Worm (Caenorhabditis elegans) whole organism, young adult: Measurements from ENCODE around the gene B0280.9.
A peak's percentile ranks its signal among the peaks of the same experiment; 100 is the strongest.

Experiments
- B0019.2 ChIP-seq: fragments of 200-800 bp; sonication (Bioruptor generic); conservative IDR thresholded peaks from 2 replicates; pipeline ENCODE4 v1.3.6; 2022; ENCODE audit warnings: missing genetic modification reagents, missing genetic modification characterization, missing compliant biosample characterization
- F33H1.4 ChIP-seq: fragments of 200-800 bp; sonication (Bioruptor generic); IDR thresholded peaks from 2 replicates; pipeline ENCODE4 v1.3.6; 2022; ENCODE audit warnings: missing genetic modification reagents, missing genetic modification characterization, missing compliant biosample characterization
- F37B4.10 ChIP-seq: fragments of 200-800 bp; sonication (Bioruptor generic); IDR thresholded peaks from 2 replicates; pipeline ENCODE4 v1.3.6; 2022; ENCODE audit warnings: missing genetic modification characterization, missing compliant biosample characterization
- F39B2.1 ChIP-seq: fragments of 200-800 bp; sonication (Bioruptor generic); IDR thresholded peaks from 2 replicates; pipeline ENCODE4 v1.3.6; 2022; ENCODE audit warnings: missing genetic modification reagents, missing genetic modification characterization, missing compliant biosample characterization
- F52B5.7 ChIP-seq: sonication (generic microtip); optimal IDR thresholded peaks from 2 replicates; lab custom pipeline; 2016; ENCODE audit warnings: mild to moderate bottlenecking, missing genetic modification characterization, missing compliant biosample characterization
- F55B11.4 ChIP-seq: sonication (generic microtip); optimal IDR thresholded peaks from 2 replicates; lab custom pipeline; 2016; ENCODE audit warnings: missing compliant biosample characterization, missing genetic modification characterization, borderline replicate concordance; ENCODE audit not compliant: insufficient read depth
- F57C9.4 ChIP-seq: sonication (generic microtip); optimal IDR thresholded peaks from 2 replicates; lab custom pipeline; 2017; ENCODE audit warnings: mild to moderate bottlenecking, missing genetic modification characterization, missing compliant biosample characterization
- Y53F4B.3 ChIP-seq: fragments of 200-800 bp; sonication (Bioruptor generic); IDR thresholded peaks from 2 replicates; pipeline ENCODE4 v1.3.6; 2022; ENCODE audit warnings: missing genetic modification reagents, missing genetic modification characterization, missing compliant biosample characterization
- Y53G8AR.9 ChIP-seq: fragments of 200-800 bp; sonication (Bioruptor generic); conservative IDR thresholded peaks from 2 replicates; pipeline ENCODE4 v1.3.6; 2022; ENCODE audit warnings: missing genetic modification reagents, missing genetic modification characterization, missing compliant biosample characterization
- Y56A3A.18 ChIP-seq: fragments of 200-800 bp; sonication (Bioruptor generic); IDR thresholded peaks from 2 replicates; pipeline ENCODE4 v1.3.6; 2022; ENCODE audit warnings: missing genetic modification reagents, missing genetic modification characterization, missing compliant biosample characterization
- Y67H2A.10 ChIP-seq: fragments of 200-800 bp; sonication (Bioruptor generic); conservative IDR thresholded peaks from 2 replicates; pipeline ENCODE4 v1.3.6; 2022; ENCODE audit warnings: missing genetic modification reagents, missing genetic modification characterization, missing compliant biosample characterization
- akir-1 ChIP-seq: fragments of 200-800 bp; sonication (Bioruptor generic); optimal IDR thresholded peaks from 2 replicates; lab custom pipeline; 2018; ENCODE audit warnings: mild to moderate bottlenecking, missing genetic modification characterization, moderate library complexity, missing compliant biosample characterization
- attf-5 ChIP-seq: fragments of 200-800 bp; sonication (Bioruptor generic); optimal IDR thresholded peaks from 2 replicates; lab custom pipeline; 2018; ENCODE audit warnings: mild to moderate bottlenecking, missing genetic modification characterization, missing compliant biosample characterization
- bed-2 ChIP-seq: fragments of 200-800 bp; sonication (Bioruptor generic); IDR thresholded peaks from 2 replicates; pipeline ENCODE4 v1.3.6; 2022; ENCODE audit warnings: missing genetic modification reagents, missing genetic modification characterization, missing compliant biosample characterization
- ccch-3 ChIP-seq: fragments of 200-800 bp; sonication (Bioruptor generic); optimal IDR thresholded peaks from 2 replicates; lab custom pipeline; 2018; ENCODE audit warnings: mild to moderate bottlenecking, missing genetic modification characterization, missing compliant biosample characterization
- ceh-100 ChIP-seq: fragments of 200-800 bp; sonication (Bioruptor generic); IDR thresholded peaks from 2 replicates; pipeline ENCODE4 v1.3.6; 2022; ENCODE audit warnings: missing genetic modification reagents, missing genetic modification characterization, missing compliant biosample characterization
- ceh-40 ChIP-seq: fragments of 200-800 bp; sonication (Bioruptor generic); IDR thresholded peaks from 2 replicates; pipeline ENCODE4 v1.3.6; 2022; ENCODE audit warnings: missing genetic modification characterization, missing compliant biosample characterization
- ceh-58 ChIP-seq: fragments of 200-800 bp; sonication (Bioruptor generic); IDR thresholded peaks from 2 replicates; pipeline ENCODE4 v1.3.6; 2022; ENCODE audit warnings: missing genetic modification characterization, missing compliant biosample characterization
- ceh-91 ChIP-seq: fragments of 200-800 bp; sonication (Bioruptor generic); IDR thresholded peaks from 2 replicates; pipeline ENCODE4 v1.3.6; 2022; ENCODE audit warnings: missing genetic modification reagents, missing genetic modification characterization, missing compliant biosample characterization
- dox-1 ChIP-seq: fragments of 200-800 bp; sonication (Bioruptor generic); IDR thresholded peaks from 2 replicates; pipeline ENCODE4 v1.3.6; 2022; ENCODE audit warnings: missing genetic modification reagents, missing genetic modification characterization, missing compliant biosample characterization
- dpff-1 ChIP-seq: sonication (generic microtip); optimal IDR thresholded peaks from 2 replicates; lab custom pipeline; 2017; ENCODE audit warnings: mild to moderate bottlenecking, missing genetic modification characterization, missing compliant biosample characterization
- egl-44 ChIP-seq: fragments of 200-800 bp; sonication (Bioruptor generic); IDR thresholded peaks from 2 replicates; pipeline ENCODE4 v1.3.6; 2022; ENCODE audit warnings: missing genetic modification reagents, missing genetic modification characterization, missing compliant biosample characterization
- ekl-4 ChIP-seq: fragments of 200-800 bp; sonication (Bioruptor generic); IDR thresholded peaks from 2 replicates; pipeline ENCODE4 v1.3.6; 2022; ENCODE audit warnings: missing genetic modification reagents, missing genetic modification characterization, missing compliant biosample characterization
- fkh-3 ChIP-seq: sonication (generic microtip); optimal IDR thresholded peaks from 2 replicates; lab custom pipeline; 2016; ENCODE audit warnings: mild to moderate bottlenecking, missing genetic modification characterization, missing compliant biosample characterization
- gei-17 ChIP-seq: fragments of 200-800 bp; sonication (Bioruptor generic); optimal IDR thresholded peaks from 2 replicates; lab custom pipeline; 2018; ENCODE audit warnings: mild to moderate bottlenecking, missing genetic modification characterization, missing compliant biosample characterization
- him-1 ChIP-seq: sonication (generic microtip); optimal IDR thresholded peaks from 2 replicates; lab custom pipeline; 2016; ENCODE audit warnings: missing genotype, missing genetic modification reagents, missing genetic modification characterization, missing compliant biosample characterization
- hlh-12 ChIP-seq: sonication (generic microtip); optimal IDR thresholded peaks from 2 replicates; lab custom pipeline; 2016; ENCODE audit warnings: missing genetic modification characterization, missing compliant biosample characterization
- hrde-1 ChIP-seq: sonication (generic microtip); optimal IDR thresholded peaks from 2 replicates; lab custom pipeline; 2016; ENCODE audit warnings: missing genetic modification characterization, mild to moderate bottlenecking, missing compliant biosample characterization, moderate library complexity, missing genotype, missing genetic modification reagents, borderline replicate concordance
- hsf-1 ChIP-seq: fragments of 200-800 bp; sonication (Bioruptor generic); IDR thresholded peaks from 2 replicates; pipeline ENCODE4 v1.3.6; 2022; ENCODE audit warnings: missing genetic modification reagents, missing genetic modification characterization, missing compliant biosample characterization
- let-526 ChIP-seq: fragments of 200-800 bp; sonication (Bioruptor generic); IDR thresholded peaks from 2 replicates; pipeline ENCODE4 v1.3.6; 2022; ENCODE audit warnings: missing genetic modification reagents, missing genetic modification characterization, missing compliant biosample characterization
- lin-40 ChIP-seq: sonication (generic microtip); optimal IDR thresholded peaks from 2 replicates; lab custom pipeline; 2016; ENCODE audit warnings: missing genetic modification characterization, mild to moderate bottlenecking, missing compliant biosample characterization, missing genotype, missing genetic modification reagents
- lir-1 ChIP-seq: fragments of 200-800 bp; sonication (Bioruptor generic); conservative IDR thresholded peaks from 2 replicates; pipeline ENCODE4 v1.3.6; 2022; ENCODE audit warnings: missing genetic modification reagents, missing genetic modification characterization, missing compliant biosample characterization
- madf-8 ChIP-seq: fragments of 200-800 bp; sonication (Bioruptor generic); conservative IDR thresholded peaks from 2 replicates; pipeline ENCODE4 v1.3.6; 2022; ENCODE audit warnings: missing genetic modification reagents, missing genetic modification characterization, missing compliant biosample characterization
- mcd-1 ChIP-seq: fragments of 200-800 bp; sonication (Bioruptor generic); IDR thresholded peaks from 2 replicates; pipeline ENCODE4 v1.3.6; 2022; ENCODE audit warnings: missing genetic modification reagents, missing genetic modification characterization, missing compliant biosample characterization
- mes-4 ChIP-seq: sonication (generic microtip); optimal IDR thresholded peaks from 2 replicates; lab custom pipeline; 2016; ENCODE audit warnings: missing genotype, missing genetic modification characterization, missing compliant biosample characterization
- mxl-1 ChIP-seq: sonication (generic microtip); optimal IDR thresholded peaks from 2 replicates; lab custom pipeline; 2016; ENCODE audit warnings: missing genetic modification characterization, missing compliant biosample characterization
- nfya-1 ChIP-seq: sonication (generic microtip); optimal IDR thresholded peaks from 2 replicates; lab custom pipeline; 2017; ENCODE audit warnings: antibody characterized with exemption, missing compliant biosample characterization, missing genetic modification characterization, borderline replicate concordance; ENCODE audit not compliant: insufficient read depth
- nhr-179 ChIP-seq: sonication (generic microtip); optimal IDR thresholded peaks from 2 replicates; lab custom pipeline; 2016; ENCODE audit warnings: mild to moderate bottlenecking, missing genetic modification characterization, missing compliant biosample characterization
- nhr-80 ChIP-seq: sonication (generic microtip); optimal IDR thresholded peaks from 2 replicates; lab custom pipeline; 2016; ENCODE audit warnings: missing genetic modification characterization, missing compliant biosample characterization
- pha-4 ChIP-seq: fragments of 150-350 bp; sonication (generic microtip); optimal IDR thresholded peaks from 2 replicates; lab custom pipeline; 2014; ENCODE audit warnings: missing biosample characterization, missing genetic modification reagents, missing genetic modification characterization
- rec-8 ChIP-seq, 2 experiments: sonication (generic microtip); optimal IDR thresholded peaks; 2 replicates each; lab custom pipeline; 2016; ENCODE audit warnings: mild to moderate bottlenecking in 2 of 2, missing genetic modification characterization in 2 of 2, missing genetic modification reagents in 2 of 2, missing genotype in 2 of 2, missing biosample characterization in 1 of 2, missing compliant biosample characterization in 1 of 2, moderate library complexity in 1 of 2
- snpc-4 ChIP-seq, 5 experiments: fragments of 150-350 bp in 1 of 5; sonication (generic microtip) in 4 of 5; optimal IDR thresholded peaks; 2 replicates each; lab custom pipeline; 2014 to 2018; ENCODE audit warnings: missing genetic modification characterization in 5 of 5, missing biosample characterization in 3 of 5, antibody characterized with exemption in 2 of 5, mild to moderate bottlenecking in 2 of 5, missing compliant biosample characterization in 2 of 5, missing genotype in 2 of 5, moderate library complexity in 2 of 5, missing genetic modification reagents in 1 of 5
- tlf-1 ChIP-seq: fragments of 200-800 bp; sonication (Bioruptor generic); optimal IDR thresholded peaks from 2 replicates; lab custom pipeline; 2018; ENCODE audit warnings: mild to moderate bottlenecking, missing genetic modification characterization, missing compliant biosample characterization
- unc-130 ChIP-seq: sonication (generic microtip); optimal IDR thresholded peaks from 2 replicates; lab custom pipeline; 2016; ENCODE audit warnings: missing genetic modification reagents, missing genetic modification characterization, missing compliant biosample characterization
- zfh-2 ChIP-seq: fragments of 200-800 bp; sonication (Bioruptor generic); conservative IDR thresholded peaks from 2 replicates; pipeline ENCODE4 v1.3.6; 2022; ENCODE audit warnings: missing genetic modification reagents, missing genetic modification characterization, missing compliant biosample characterization
- ztf-18 ChIP-seq: sonication (generic microtip); optimal IDR thresholded peaks from 2 replicates; lab custom pipeline; 2016; ENCODE audit warnings: missing genotype, mild to moderate bottlenecking, missing genetic modification characterization, missing compliant biosample characterization
- ztf-25 ChIP-seq: fragments of 200-800 bp; sonication (Bioruptor generic); IDR thresholded peaks from 2 replicates; pipeline ENCODE4 v1.3.6; 2022; ENCODE audit warnings: missing genetic modification reagents, missing genetic modification characterization, missing compliant biosample characterization

The B0280.9 gene

ce11 chrIII:7101814-7102477, 20.7 kb downstream of the B0280.9 start:
- TF ChIP-seq ztf-25 (GFP tag; lab: Robert Waterston, UW) (peak; percentile 72; the same call in 1 of the 2 replicates), nhr-179 (tag; lab: Kevin White, UChicago) (no peak), gei-17 (no peak), lin-40 (tag; lab: Kevin White, UChicago) (no peak), let-526 (GFP tag; lab: Robert Waterston, UW) (no peak), lir-1 (GFP tag; lab: Robert Waterston, UW) (peak; percentile 23; the same call in 1 of the 2 replicates), madf-8 (GFP tag; lab: Robert Waterston, UW) (peak; percentile 36; the same call in 1 of the 2 replicates), attf-5 (peak; percentile 22), nhr-80 (tag; lab: Kevin White, UChicago) (no peak), zfh-2 (GFP tag; lab: Robert Waterston, UW) (no peak), bed-2 (GFP tag; lab: Robert Waterston, UW) (no peak), mcd-1 (no peak), snpc-4 (GFP tag; optimal IDR thresholded peaks at IDR 0.05; lab: Kevin White, UChicago) (peak; percentile 37), snpc-4 (tag; optimal IDR thresholded peaks at IDR 0.05; lab: Kevin White, UChicago) (peak in 1 of 4 experiments; percentile 71), pha-4 (tag; lab: Kevin White, UChicago) (no peak), akir-1 (GFP tag; lab: Kevin White, UChicago) (no peak), F37B4.10 (GFP tag; lab: Robert Waterston, UW) (no peak), hrde-1 (peak; percentile 96), dpff-1 (tag; lab: Kevin White, UChicago) (no peak), ceh-40 (GFP tag; lab: Robert Waterston, UW) (no peak), ztf-18 (tag; lab: Kevin White, UChicago) (peak; percentile 38), ccch-3 (no peak), ekl-4 (GFP tag; lab: Robert Waterston, UW) (peak; percentile 92), Y67H2A.10 (GFP tag; lab: Robert Waterston, UW) (no peak), F52B5.7 (peak; percentile 72), F55B11.4 (tag; lab: Kevin White, UChicago) (no peak), Y53G8AR.9 (GFP tag; lab: Robert Waterston, UW) (peak; percentile 83), F57C9.4 (tag; lab: Kevin White, UChicago) (no peak), Y56A3A.18 (GFP tag; lab: Robert Waterston, UW) (peak; percentile 75), dox-1 (GFP tag; lab: Robert Waterston, UW) (peak; percentile 73), rec-8 (tag; optimal IDR thresholded peaks at IDR 0.05; lab: Kevin White, UChicago) (no peak), unc-130 (GFP tag; lab: Kevin White, UChicago) (peak; percentile 74), ceh-100 (GFP tag; lab: Robert Waterston, UW) (peak; percentile 35), egl-44 (GFP tag; lab: Robert Waterston, UW) (no peak; the same call in 1 of the 2 replicates), hsf-1 (peak; percentile 84), mes-4 (no peak), nfya-1 (tag; lab: Kevin White, UChicago) (no peak), ceh-58 (GFP tag; lab: Robert Waterston, UW) (peak; percentile 62; the same call in 1 of the 2 replicates), F33H1.4 (GFP tag; lab: Robert Waterston, UW) (peak; percentile 35), mxl-1 (tag; lab: Kevin White, UChicago) (no peak), ceh-91 (GFP tag; lab: Robert Waterston, UW) (no peak; the same call in none of the 2 replicates), F39B2.1 (GFP tag; lab: Robert Waterston, UW) (peak; percentile 70; the same call in 1 of the 2 replicates), fkh-3 (tag; lab: Kevin White, UChicago) (no peak), B0019.2 (GFP tag; lab: Robert Waterston, UW) (no peak; the same call in 1 of the 2 replicates), tlf-1 (GFP tag; lab: Kevin White, UChicago) (peak; percentile 82), hlh-12 (tag; lab: Kevin White, UChicago) (no peak), him-1 (tag; lab: Kevin White, UChicago) (peak; percentile 8), Y53F4B.3 (GFP tag; lab: Robert Waterston, UW) (no peak)
